Fruit fly (Drosophila melanogaster) whole organism, embryonic: ENCODE results near the gene Pp2A-29B.
A peak's percentile ranks its signal among the peaks of the same experiment; 100 is the strongest.

Experiments
- Abd-B ChIP-seq: fragments of 200-800 bp; sonication (Bioruptor generic); optimal IDR thresholded peaks from 2 replicates; lab custom pipeline; 2018; ENCODE audit warnings: missing biosample characterization, mild to moderate bottlenecking, missing genetic modification characterization, moderate library complexity
- Bdp1 ChIP-seq: fragments of 200-800 bp; sonication (Bioruptor generic); optimal IDR thresholded peaks from 3 replicates; lab custom pipeline; 2016; ENCODE audit warnings: missing biosample characterization, missing genetic modification characterization
- CG10267 ChIP-seq: fragments of 200-800 bp; sonication (Bioruptor generic); optimal IDR thresholded peaks from 2 replicates; lab custom pipeline; 2018; ENCODE audit warnings: missing biosample characterization, mild to moderate bottlenecking, missing genetic modification characterization, moderate library complexity
- CG10274 ChIP-seq: fragments of 200-800 bp; sonication (Bioruptor generic); optimal IDR thresholded peaks from 3 replicates; lab custom pipeline; 2017; ENCODE audit warnings: missing biosample characterization, mild to moderate bottlenecking, missing genetic modification characterization
- CG10366 ChIP-seq: fragments of 200-800 bp; sonication (Bioruptor generic); IDR thresholded peaks from 2 replicates; pipeline ENCODE4 v1.3.6; 2022; ENCODE audit warnings: missing biosample characterization, missing genetic modification characterization
- CG12104 ChIP-seq: fragments of 200-800 bp; sonication (Bioruptor generic); optimal IDR thresholded peaks from 3 replicates; lab custom pipeline; 2016; ENCODE audit warnings: missing biosample characterization, missing genetic modification characterization
- CG12155 ChIP-seq: fragments of 200-800 bp; sonication (Bioruptor generic); optimal IDR thresholded peaks from 3 replicates; lab custom pipeline; 2016; ENCODE audit warnings: missing biosample characterization, missing genetic modification characterization
- CG13296 ChIP-seq: fragments of 200-800 bp; sonication (Bioruptor generic); optimal IDR thresholded peaks from 3 replicates; lab custom pipeline; 2018; ENCODE audit warnings: missing biosample characterization, mild to moderate bottlenecking, missing genetic modification characterization
- CG13624 ChIP-seq: fragments of 200-800 bp; sonication (Bioruptor generic); optimal IDR thresholded peaks from 2 replicates; lab custom pipeline; 2016; ENCODE audit warnings: missing biosample characterization, missing genetic modification characterization
- CG14965 ChIP-seq: fragments of 200-800 bp; sonication (Bioruptor generic); optimal IDR thresholded peaks from 2 replicates; lab custom pipeline; 2016; ENCODE audit warnings: missing biosample characterization, missing genetic modification characterization, borderline replicate concordance
- CG15514 ChIP-seq: fragments of 200-800 bp; sonication (Bioruptor generic); optimal IDR thresholded peaks from 3 replicates; lab custom pipeline; 2017; ENCODE audit warnings: missing biosample characterization, missing genetic modification characterization, mild to moderate bottlenecking, moderate library complexity, missing genetic modification reagents
- CG18262 ChIP-seq: fragments of 200-800 bp; optimal IDR thresholded peaks from 3 replicates; lab custom pipeline; 2019; ENCODE audit warnings: missing biosample characterization, mild to moderate bottlenecking, missing genetic modification characterization, moderate library complexity
- CG18764 ChIP-seq: fragments of 200-800 bp; sonication (Bioruptor generic); optimal IDR thresholded peaks from 3 replicates; lab custom pipeline; 2016; ENCODE audit warnings: missing biosample characterization, missing genetic modification characterization
- CG2199 ChIP-seq: fragments of 200-800 bp; sonication (Bioruptor generic); IDR thresholded peaks from 3 replicates; pipeline ENCODE4 v1.3.6; 2022; ENCODE audit warnings: missing biosample characterization, missing genetic modification characterization
- CG2678 ChIP-seq: fragments of 200-800 bp; sonication (Bioruptor generic); optimal IDR thresholded peaks from 3 replicates; lab custom pipeline; 2019; ENCODE audit warnings: missing biosample characterization, mild to moderate bottlenecking, missing genetic modification characterization, moderate library complexity
- CG2875 ChIP-seq: fragments of 200-800 bp; sonication (Bioruptor generic); optimal IDR thresholded peaks from 2 replicates; lab custom pipeline; 2017; ENCODE audit warnings: missing biosample characterization, mild to moderate bottlenecking, missing genetic modification characterization, missing genetic modification reagents
- CG3065 ChIP-seq: fragments of 200-800 bp; sonication (Bioruptor generic); optimal IDR thresholded peaks from 2 replicates; lab custom pipeline; 2016; ENCODE audit warnings: missing biosample characterization, missing genetic modification characterization
- CG31224 ChIP-seq: fragments of 200-800 bp; sonication (Bioruptor generic); IDR thresholded peaks from 2 replicates; pipeline ENCODE4 v1.3.6; 2022; ENCODE audit warnings: missing biosample characterization, missing genetic modification characterization
- CG3163 ChIP-seq: fragments of 200-800 bp; sonication (Bioruptor generic); optimal IDR thresholded peaks from 3 replicates; lab custom pipeline; 2016; ENCODE audit warnings: missing biosample characterization, missing genetic modification characterization
- CG4730 ChIP-seq: fragments of 200-800 bp; sonication (Bioruptor generic); IDR thresholded peaks from 2 replicates; pipeline ENCODE4 v1.3.6; 2022; ENCODE audit warnings: missing biosample characterization, missing genetic modification characterization
- CG8924 ChIP-seq: fragments of 200-800 bp; optimal IDR thresholded peaks from 3 replicates; lab custom pipeline; 2019; ENCODE audit warnings: missing biosample characterization, mild to moderate bottlenecking, missing genetic modification characterization, moderate library complexity
- Dip2 ChIP-seq: fragments of 200-800 bp; sonication (Bioruptor generic); IDR thresholded peaks from 2 replicates; pipeline ENCODE4 v1.3.6; 2022; ENCODE audit warnings: missing biosample characterization, missing genetic modification characterization
- Elba2 ChIP-seq: fragments of 200-800 bp; sonication (Bioruptor generic); optimal IDR thresholded peaks from 3 replicates; lab custom pipeline; 2016; ENCODE audit warnings: missing biosample characterization, missing genetic modification characterization
- Ets65A ChIP-seq: fragments of 200-800 bp; sonication (Bioruptor generic); peaks from one replicate; lab custom pipeline; 2016; ENCODE audit warnings: missing biosample characterization, missing genetic modification characterization
- Ets97D ChIP-seq: fragments of 200-800 bp; sonication (Bioruptor generic); optimal IDR thresholded peaks from 3 replicates; lab custom pipeline; 2016; ENCODE audit warnings: missing biosample characterization, missing genetic modification characterization
- HHEX ChIP-seq: fragments of 200-800 bp; sonication (Bioruptor generic); optimal IDR thresholded peaks from 3 replicates; lab custom pipeline; 2017; ENCODE audit warnings: missing biosample characterization, mild to moderate bottlenecking, missing genetic modification characterization, missing genetic modification reagents
- HLH3B ChIP-seq: fragments of 200-800 bp; sonication (Bioruptor generic); IDR thresholded peaks from 2 replicates; pipeline ENCODE4 v1.3.6; 2022; ENCODE audit warnings: missing biosample characterization, missing genetic modification characterization
- Hey ChIP-seq: fragments of 200-800 bp; sonication (Bioruptor generic); optimal IDR thresholded peaks from 3 replicates; lab custom pipeline; 2018; ENCODE audit warnings: missing biosample characterization, mild to moderate bottlenecking, missing genetic modification characterization
- HmgD ChIP-seq: fragments of 200-800 bp; sonication (Bioruptor generic); optimal IDR thresholded peaks from 3 replicates; lab custom pipeline; 2016; ENCODE audit warnings: missing biosample characterization, missing genetic modification characterization
- Hr51 ChIP-seq, 2 experiments: fragments of 200-800 bp; sonication (Bioruptor generic); optimal IDR thresholded peaks; 2 replicates in 1 of 2; 3 replicates in 1 of 2; lab custom pipeline; 2016 to 2018; ENCODE audit warnings: missing biosample characterization in 2 of 2, missing genetic modification characterization in 2 of 2, mild to moderate bottlenecking in 1 of 2, moderate library complexity in 1 of 2
- Med ChIP-seq: fragments of 200-800 bp; sonication (Bioruptor generic); peaks from one replicate; lab custom pipeline; 2016; ENCODE audit warnings: missing biosample characterization, missing genetic modification characterization, mild to moderate bottlenecking, inconsistent platforms, moderate library complexity
- NC2β ChIP-seq: fragments of 200-800 bp; sonication (Bioruptor generic); optimal IDR thresholded peaks from 2 replicates; lab custom pipeline; 2016; ENCODE audit warnings: missing biosample characterization, missing genetic modification characterization
- Poxn ChIP-seq: fragments of 200-800 bp; sonication (Bioruptor generic); IDR thresholded peaks from 2 replicates; pipeline ENCODE4 v1.3.6; 2022; ENCODE audit warnings: missing biosample characterization, missing genetic modification characterization
- Ssrp ChIP-seq: fragments of 200-800 bp; sonication (Bioruptor generic); optimal IDR thresholded peaks from 2 replicates; lab custom pipeline; 2018; ENCODE audit warnings: missing biosample characterization, mild to moderate bottlenecking, missing genetic modification characterization, moderate library complexity
- br ChIP-seq: fragments of >200 bp; optimal IDR thresholded peaks from 2 replicates; lab custom pipeline; 2017
- crc ChIP-seq: fragments of 200-800 bp; sonication (Bioruptor generic); optimal IDR thresholded peaks from 2 replicates; lab custom pipeline; 2016; ENCODE audit warnings: missing biosample characterization, missing genetic modification characterization
- dmrt11E ChIP-seq: fragments of 200-800 bp; sonication (Bioruptor generic); optimal IDR thresholded peaks from 3 replicates; lab custom pipeline; 2018; ENCODE audit warnings: missing biosample characterization, mild to moderate bottlenecking, missing genetic modification characterization, moderate library complexity
- ems ChIP-seq: fragments of 200-800 bp; sonication (Bioruptor generic); optimal IDR thresholded peaks from 3 replicates; lab custom pipeline; 2016; ENCODE audit warnings: missing biosample characterization, missing genetic modification characterization
- exex ChIP-seq: fragments of 200-800 bp; sonication (Bioruptor generic); optimal IDR thresholded peaks from 4 replicates; lab custom pipeline; 2018; ENCODE audit warnings: missing biosample characterization, mild to moderate bottlenecking, missing genetic modification characterization, moderate library complexity
- gem ChIP-seq: fragments of 200-800 bp; sonication (Bioruptor generic); optimal IDR thresholded peaks from 2 replicates; lab custom pipeline; 2019; ENCODE audit warnings: missing biosample characterization, mild to moderate bottlenecking, missing genetic modification characterization, moderate library complexity
- h ChIP-seq: fragments of >200 bp; optimal IDR thresholded peaks from 2 replicates; lab custom pipeline; 2017
- ham ChIP-seq: fragments of 200-800 bp; sonication (Bioruptor generic); IDR thresholded peaks from 2 replicates; pipeline ENCODE4 v1.3.6; 2022; ENCODE audit warnings: missing biosample characterization, missing genetic modification characterization
- lab ChIP-seq: fragments of 200-800 bp; sonication (Bioruptor generic); optimal IDR thresholded peaks from 3 replicates; lab custom pipeline; 2017; ENCODE audit warnings: missing biosample characterization, missing genetic modification characterization, mild to moderate bottlenecking, moderate library complexity, missing genetic modification reagents
- mirr ChIP-seq: fragments of 200-800 bp; sonication (Bioruptor generic); optimal IDR thresholded peaks from 3 replicates; lab custom pipeline; 2018; ENCODE audit warnings: missing biosample characterization, mild to moderate bottlenecking, missing genetic modification characterization
- nerfin-1 ChIP-seq: fragments of 200-800 bp; sonication (Bioruptor generic); optimal IDR thresholded peaks from 3 replicates; lab custom pipeline; 2019; ENCODE audit warnings: missing biosample characterization, mild to moderate bottlenecking, missing genetic modification characterization, moderate library complexity
- sc ChIP-seq, 3 experiments: fragments of >200 bp in 2 of 3; fragments of 200-800 bp in 1 of 3; sonication (Bioruptor generic) in 1 of 3; optimal IDR thresholded peaks; 2 replicates in 2 of 3; 3 replicates in 1 of 3; lab custom pipeline; 2017; ENCODE audit warnings: mild to moderate bottlenecking in 1 of 3, missing biosample characterization in 1 of 3, missing genetic modification characterization in 1 of 3, missing genetic modification reagents in 1 of 3
- sug ChIP-seq: fragments of 200-800 bp; optimal IDR thresholded peaks from 2 replicates; lab custom pipeline; 2019; ENCODE audit warnings: missing biosample characterization, mild to moderate bottlenecking, missing genetic modification characterization, moderate library complexity
- trem ChIP-seq: fragments of 200-800 bp; optimal IDR thresholded peaks from 3 replicates; lab custom pipeline; 2019; ENCODE audit warnings: missing biosample characterization, mild to moderate bottlenecking, missing genetic modification characterization, moderate library complexity
- unc-4 ChIP-seq: fragments of 200-800 bp; sonication (Bioruptor generic); IDR thresholded peaks from 2 replicates; pipeline ENCODE4 v1.3.6; 2022; ENCODE audit warnings: missing biosample characterization, missing genetic modification characterization; ENCODE audit not compliant: partially characterized antibody
- zf30C ChIP-seq: fragments of 200-800 bp; sonication (Bioruptor generic); optimal IDR thresholded peaks from 3 replicates; lab custom pipeline; 2018; ENCODE audit warnings: missing biosample characterization, mild to moderate bottlenecking, missing genetic modification characterization

Pp2A-29B gene

DNA sequence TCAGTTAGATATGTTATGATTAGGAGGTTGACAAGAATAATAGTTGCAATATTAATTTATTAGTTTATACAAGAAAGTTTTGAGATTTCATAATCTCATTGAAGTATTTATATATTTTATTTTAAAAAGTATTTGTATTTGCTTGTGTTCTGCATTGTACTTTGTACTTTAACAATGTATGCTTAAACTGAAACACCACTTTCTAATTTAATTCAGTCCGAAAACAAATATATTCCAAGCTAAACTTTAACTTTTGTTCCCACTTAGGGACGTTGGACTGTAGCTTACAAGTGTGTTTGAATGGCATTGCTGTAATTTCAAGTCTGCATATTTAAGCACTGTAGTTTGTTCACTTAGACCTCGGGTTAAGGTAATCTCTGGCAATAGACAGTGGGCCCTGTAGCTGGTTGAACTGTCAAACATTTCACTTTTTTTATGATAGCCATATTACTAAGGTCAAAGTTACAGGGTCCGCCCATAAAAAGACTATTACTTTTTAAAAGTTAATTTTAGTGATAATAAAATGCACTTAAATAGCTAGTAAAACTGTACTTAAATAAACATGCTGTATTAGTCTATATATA lies 5.6 kb downstream of the Pp2A-29B start (continued):
- no peak for TF ChIP-seq Bdp1 (GFP tag; lab: Kevin White, UChicago)
- no peak for TF ChIP-seq zf30C (GFP tag; lab: Kevin White, UChicago)
- TF ChIP-seq CG10267: peak; percentile 7
- TF ChIP-seq dmrt11E: no peak
- TF ChIP-seq ham (GFP tag; lab: Robert Waterston, UW): no peak
- TF ChIP-seq CG10366 (GFP tag; lab: Robert Waterston, UW): 0 out of 2 replicates have a peak, but pooled peaks have one; percentile 8
- no peak for TF ChIP-seq CG13296 (GFP tag; lab: Kevin White, UChicago)
- TF ChIP-seq Abd-B (GFP tag; lab: Kevin White, UChicago): no peak
- no peak for TF ChIP-seq HLH3B (GFP tag; lab: Robert Waterston, UW)
- no peak for TF ChIP-seq Hey
- no peak for TF ChIP-seq br (lab: Kevin White, UChicago)
- peak; percentile 0 for TF ChIP-seq nerfin-1 (tag; lab: Kevin White, UChicago)
- peak; percentile 65 for TF ChIP-seq CG2678 (tag; lab: Kevin White, UChicago)
- TF ChIP-seq CG2875 (GFP tag; lab: Kevin White, UChicago): no peak
- TF ChIP-seq unc-4 (GFP tag; lab: Robert Waterston, UW): no peak
- TF ChIP-seq Hr51 (GFP tag; optimal IDR thresholded peaks at IDR 0.05; lab: Kevin White, UChicago): peak in 1 of 2 experiments; percentile 52
- no peak for TF ChIP-seq CG12155 (GFP tag; lab: Kevin White, UChicago)
- TF ChIP-seq CG2199: no peak
- TF ChIP-seq CG12104 (GFP tag; lab: Kevin White, UChicago): no peak
- peak; percentile 42 for TF ChIP-seq gem (tag; lab: Kevin White, UChicago)
- TF ChIP-seq ems (GFP tag; lab: Kevin White, UChicago): no peak
- TF ChIP-seq CG18262 (tag; lab: Kevin White, UChicago): peak; percentile 18
- TF ChIP-seq HHEX (GFP tag; lab: Kevin White, UChicago): peak; percentile 19
- peak; percentile 38 for TF ChIP-seq CG8924 (tag; lab: Kevin White, UChicago)
- no peak for TF ChIP-seq CG3163 (GFP tag; lab: Kevin White, UChicago)
- TF ChIP-seq, all 482 proteins: peak for 44

dm6 chr2L:8372248-8372647 lies 6.4 kb downstream of the Pp2A-29B start:
- TF ChIP-seq crc (GFP tag; lab: Kevin White, UChicago) (no peak), Elba2 (GFP tag; lab: Kevin White, UChicago) (no peak), Poxn (no peak), exex (peak; percentile 83), mirr (GFP tag; lab: Kevin White, UChicago) (peak; percentile 39), Ssrp (no peak), CG15514 (GFP tag; lab: Kevin White, UChicago) (no peak), CG3065 (no peak), Med (GFP tag; lab: Kevin White, UChicago) (peak; percentile 64), h (lab: Kevin White, UChicago) (no peak), HmgD (GFP tag; lab: Kevin White, UChicago) (no peak), Ets97D (GFP tag; lab: Kevin White, UChicago) (no peak), CG14965 (no peak), trem (tag; lab: Kevin White, UChicago) (no peak), Ets65A (GFP tag; lab: Kevin White, UChicago) (peak; percentile 58), CG18764 (no peak), lab (GFP tag; lab: Kevin White, UChicago) (peak; percentile 20), sc (optimal IDR thresholded peaks at IDR 0.05; lab: Kevin White, UChicago) (no peak), sc (GFP tag; optimal IDR thresholded peaks at IDR 0.05; lab: Kevin White, UChicago) (no peak), CG13624 (GFP tag; lab: Kevin White, UChicago) (no peak), CG4730 (GFP tag; lab: Robert Waterston, UW) (0 out of 2 replicates have a peak, but pooled peaks have one; percentile 17), Dip2 (no peak), sug (tag; lab: Kevin White, UChicago) (peak; percentile 23), NC2β (no peak), CG31224 (GFP tag; lab: Robert Waterston, UW) (no peak), CG10267 (no peak), CG10274 (GFP tag; lab: Kevin White, UChicago) (no peak)
